Fruit fly (Drosophila melanogaster) Kc167 (cell line): ENCODE results near the gene usp.

ENCODE experiments used
- Myc ChIP-seq: fragments of >200 bp; optimal IDR thresholded peaks from 2 replicates; lab custom pipeline; 2017; ENCODE audit warnings: missing external identifiers
- Sin3A ChIP-seq: fragments of >200 bp; optimal IDR thresholded peaks from 2 replicates; lab custom pipeline; 2018; ENCODE audit warnings: missing external identifiers
- h ChIP-seq: fragments of >200 bp; optimal IDR thresholded peaks from 3 replicates; lab custom pipeline; 2018; ENCODE audit warnings: missing external identifiers
- psq ChIP-seq: fragments of >200 bp; optimal IDR thresholded peaks from 2 replicates; lab custom pipeline; 2017; ENCODE audit warnings: missing external identifiers

dm6 chrX:2041312-2041918, 696 bp downstream of the usp start, which contains the start of gene CG4313:
- no peak for TF ChIP-seq psq (lab: Kevin White, UChicago)
- no peak for TF ChIP-seq h (lab: Kevin White, UChicago)
- TF ChIP-seq Myc (lab: Kevin White, UChicago), result no peak
- no peak for TF ChIP-seq Sin3A (lab: Kevin White, UChicago)
